Worm (Caenorhabditis elegans): ENCODE measurements around the gene srg-28.

Gene srg-28

ce11 chrV:5304366-5304765, 30.3 kb upstream of the srg-28 start:
- TF ChIP-seq B0310.2 (tag; optimal IDR thresholded peaks at IDR 0.05) (no peak), flt-1 (GFP tag; IDR thresholded peaks at IDR 0.05) (no peak), hnd-1 (tag; optimal IDR thresholded peaks at IDR 0.05) (no peak), hmbx-1 (tag; optimal IDR thresholded peaks at IDR 0.05) (no peak), tbx-37 (GFP tag; conservative IDR thresholded peaks at IDR 0.05) (no peak)

- TF ChIP-seq ceh-36 (tag; optimal IDR thresholded peaks at IDR 0.05) (no peak), tbx-37 (GFP tag; conservative IDR thresholded peaks at IDR 0.05) (no peak), aly-1 (tag; optimal IDR thresholded peaks at IDR 0.05) (no peak), scrt-1 (GFP tag; IDR thresholded peaks at IDR 0.05) (no peak), hmg-4 (GFP tag; optimal IDR thresholded peaks at IDR 0.05) (no peak), sea-1 (GFP tag; conservative IDR thresholded peaks at IDR 0.05) (no peak), tra-4 (tag; optimal IDR thresholded peaks at IDR 0.05) (no peak), ama-1 (optimal IDR thresholded peaks at IDR 0.05) (no peak), F13C5.2 (tag; optimal IDR thresholded peaks at IDR 0.05) (no peak), tbx-11 (GFP tag; IDR thresholded peaks at IDR 0.05) (no peak), hnd-1 (tag; optimal IDR thresholded peaks at IDR 0.05) (no peak), hmbx-1 (tag; optimal IDR thresholded peaks at IDR 0.05) (no peak)
Measured at ce11 chrV:5311635-5312034, 23.1 kb upstream of the srg-28 start, which contains the start of gene C10G8.4. C10G8.4 (plus strand) TSS chrV:5311935.

- TF ChIP-seq ceh-36 (tag; optimal IDR thresholded peaks at IDR 0.05) (no peak), ama-1 (optimal IDR thresholded peaks at IDR 0.05) (no peak), tra-4 (tag; optimal IDR thresholded peaks at IDR 0.05) (no peak), pes-1 (GFP tag; IDR thresholded peaks at IDR 0.05) (no peak), hnd-1 (tag; optimal IDR thresholded peaks at IDR 0.05) (no peak), ets-7 (tag; optimal IDR thresholded peaks at IDR 0.05) (no peak), tbx-11 (GFP tag; IDR thresholded peaks at IDR 0.05) (no peak), scrt-1 (GFP tag; IDR thresholded peaks at IDR 0.05) (no peak), ceh-13 (GFP tag; optimal IDR thresholded peaks at IDR 0.05) (no peak), F13C5.2 (tag; optimal IDR thresholded peaks at IDR 0.05) (no peak)
Measured at ce11 chrV:5312453-5312852, 22.2 kb upstream of the srg-28 start, which contains the start of gene C10G8.3. C10G8.3 (plus strand) TSS chrV:5312753.

- TF ChIP-seq scrt-1 (GFP tag; IDR thresholded peaks at IDR 0.05): no peak
- TF ChIP-seq ceh-36 (tag; optimal IDR thresholded peaks at IDR 0.05): no peak
- no peak for TF ChIP-seq flt-1 (GFP tag; IDR thresholded peaks at IDR 0.05)
- TF ChIP-seq tra-4 (tag; optimal IDR thresholded peaks at IDR 0.05): no peak
- no peak for TF ChIP-seq sea-1 (GFP tag; conservative IDR thresholded peaks at IDR 0.05)
- no peak for TF ChIP-seq hnd-1 (tag; optimal IDR thresholded peaks at IDR 0.05)
- no peak for TF ChIP-seq tbx-11 (GFP tag; IDR thresholded peaks at IDR 0.05)
- TF ChIP-seq ets-7 (tag; optimal IDR thresholded peaks at IDR 0.05): no peak
- no peak for TF ChIP-seq hmg-4 (GFP tag; optimal IDR thresholded peaks at IDR 0.05)
- TF ChIP-seq F13C5.2 (tag; optimal IDR thresholded peaks at IDR 0.05): no peak
- TF ChIP-seq ceh-13 (GFP tag; optimal IDR thresholded peaks at IDR 0.05): no peak
- TF ChIP-seq aly-1 (tag; optimal IDR thresholded peaks at IDR 0.05): no peak
- TF ChIP-seq pes-1 (GFP tag; IDR thresholded peaks at IDR 0.05): no peak
- no peak for TF ChIP-seq ama-1 (optimal IDR thresholded peaks at IDR 0.05)
- no peak for TF ChIP-seq hmbx-1 (tag; optimal IDR thresholded peaks at IDR 0.05)
Measured at ce11 chrV:5314104-5314503, 20.6 kb upstream of the srg-28 start, which contains the start of gene C10G8.2. C10G8.2 (plus strand) TSS chrV:5314404.

- TF ChIP-seq hmg-4 (GFP tag; optimal IDR thresholded peaks at IDR 0.05): no peak
- TF ChIP-seq tbx-11 (GFP tag; IDR thresholded peaks at IDR 0.05): no peak
- no peak for TF ChIP-seq B0310.2 (tag; optimal IDR thresholded peaks at IDR 0.05)
- TF ChIP-seq aly-1 (tag; optimal IDR thresholded peaks at IDR 0.05): no peak
- no peak for TF ChIP-seq hnd-1 (tag; optimal IDR thresholded peaks at IDR 0.05)
- no peak for TF ChIP-seq ceh-36 (tag; optimal IDR thresholded peaks at IDR 0.05)
- TF ChIP-seq pes-1 (GFP tag; IDR thresholded peaks at IDR 0.05): no peak
- TF ChIP-seq tra-4 (tag; optimal IDR thresholded peaks at IDR 0.05): no peak
Measured at ce11 chrV:5318349-5318748, 16.3 kb upstream of the srg-28 start.

- no peak for TF ChIP-seq B0310.2 (tag; optimal IDR thresholded peaks at IDR 0.05)
- TF ChIP-seq tbx-11 (GFP tag; IDR thresholded peaks at IDR 0.05): no peak
- no peak for TF ChIP-seq ceh-36 (tag; optimal IDR thresholded peaks at IDR 0.05)
- TF ChIP-seq ama-1 (optimal IDR thresholded peaks at IDR 0.05): no peak
- no peak for TF ChIP-seq hnd-1 (tag; optimal IDR thresholded peaks at IDR 0.05)
- no peak for TF ChIP-seq hmg-4 (GFP tag; optimal IDR thresholded peaks at IDR 0.05)
- no peak for TF ChIP-seq pes-1 (GFP tag; IDR thresholded peaks at IDR 0.05)
- no peak for TF ChIP-seq hmbx-1 (tag; optimal IDR thresholded peaks at IDR 0.05)
- 0 out of 2 replicates have a peak, but pooled peaks have one; percentile 45 for TF ChIP-seq scrt-1 (GFP tag; IDR thresholded peaks at IDR 0.05)
Measured at ce11 chrV:5319477-5319876, 15.2 kb upstream of the srg-28 start, which contains the start of gene ceh-34. ceh-34 (minus strand) TSS chrV:5319577.

- no peak for TF ChIP-seq ceh-13 (GFP tag; optimal IDR thresholded peaks at IDR 0.05)
- TF ChIP-seq aly-1 (tag; optimal IDR thresholded peaks at IDR 0.05): no peak
- TF ChIP-seq sea-1 (GFP tag; conservative IDR thresholded peaks at IDR 0.05): no peak
Measured at ce11 chrV:5322815-5323214, 11.9 kb upstream of the srg-28 start.

ce11 chrV:5324566-5324965, 10.1 kb upstream of the srg-28 start, which contains the start of gene ceh-33:
ceh-33 (minus strand) TSS chrV:5324666.
- TF ChIP-seq scrt-1 (GFP tag; IDR thresholded peaks at IDR 0.05): no peak
- no peak for TF ChIP-seq hmbx-1 (tag; optimal IDR thresholded peaks at IDR 0.05)
- TF ChIP-seq ets-7 (tag; optimal IDR thresholded peaks at IDR 0.05): no peak
- no peak for TF ChIP-seq F13C5.2 (tag; optimal IDR thresholded peaks at IDR 0.05)

ce11 chrV:5328314-5328713, 6.4 kb upstream of the srg-28 start, which contains the start of gene C10G8.8:
C10G8.8 (minus strand) TSS chrV:5328414.
- TF ChIP-seq hnd-1 (tag; optimal IDR thresholded peaks at IDR 0.05): no peak
- TF ChIP-seq hmg-4 (GFP tag; optimal IDR thresholded peaks at IDR 0.05): no peak
- no peak for TF ChIP-seq pes-1 (GFP tag; IDR thresholded peaks at IDR 0.05)
- no peak for TF ChIP-seq ama-1 (optimal IDR thresholded peaks at IDR 0.05)

All from whole organism, early embryonic.